Worm (Caenorhabditis elegans) whole organism, young adult: ENCODE data around the gene eff-1.

Experiments used
- hlh-26 ChIP-seq: fragments of 200-800 bp; sonication (Bioruptor generic); conservative IDR thresholded peaks from 2 replicates; pipeline ENCODE4 v1.3.6; 2022; ENCODE audit warnings: missing genetic modification reagents, missing genetic modification characterization, missing compliant biosample characterization
- nfya-1 ChIP-seq: sonication (generic microtip); optimal IDR thresholded peaks from 2 replicates; lab custom pipeline; 2017; ENCODE audit warnings: antibody characterized with exemption, missing compliant biosample characterization, missing genetic modification characterization, borderline replicate concordance; ENCODE audit not compliant: insufficient read depth
- unc-130 ChIP-seq: sonication (generic microtip); optimal IDR thresholded peaks from 2 replicates; lab custom pipeline; 2016; ENCODE audit warnings: missing genetic modification reagents, missing genetic modification characterization, missing compliant biosample characterization

ce11 chrII:8328820-8329339 is 17.6 kb upstream of the eff-1 start, which contains the start of gene hel-1:
- no peak for TF ChIP-seq hlh-26 (GFP tag; lab: Robert Waterston, UW)
- TF ChIP-seq nfya-1 = no peak
- no peak for TF ChIP-seq unc-130
